Fruit fly (Drosophila melanogaster) whole organism, embryonic: ENCODE measurements around the gene Hr4.

ENCODE experiments used
- Adf1 ChIP-seq: fragments of 200-800 bp; sonication (Bioruptor generic); IDR thresholded peaks from 2 replicates; pipeline ENCODE4 v1.3.6; 2022; ENCODE audit warnings: missing biosample characterization, missing genetic modification characterization
- Atf6 ChIP-seq: fragments of 200-800 bp; sonication (Bioruptor generic); IDR thresholded peaks from 2 replicates; pipeline ENCODE4 v1.3.6; 2022; ENCODE audit warnings: missing biosample characterization, missing genetic modification characterization
- CG11093 ChIP-seq: fragments of 200-800 bp; sonication (Bioruptor generic); IDR thresholded peaks from 3 replicates; pipeline ENCODE4 v1.3.6; 2022; ENCODE audit warnings: missing biosample characterization, missing genetic modification characterization
- CG12769 ChIP-seq: fragments of 200-800 bp; sonication (Bioruptor generic); optimal IDR thresholded peaks from 2 replicates; lab custom pipeline; 2019; ENCODE audit warnings: missing biosample characterization, mild to moderate bottlenecking, missing genetic modification characterization, moderate library complexity
- CG13624 ChIP-seq: fragments of 200-800 bp; sonication (Bioruptor generic); optimal IDR thresholded peaks from 2 replicates; lab custom pipeline; 2016; ENCODE audit warnings: missing biosample characterization, missing genetic modification characterization
- CG17359 ChIP-seq: fragments of 200-800 bp; sonication (Bioruptor generic); optimal IDR thresholded peaks from 3 replicates; lab custom pipeline; 2018; ENCODE audit warnings: missing biosample characterization, mild to moderate bottlenecking, missing genetic modification characterization, moderate library complexity
- CG18619 ChIP-seq: fragments of 200-800 bp; sonication (Bioruptor generic); optimal IDR thresholded peaks from 3 replicates; lab custom pipeline; 2017; ENCODE audit warnings: missing biosample characterization, mild to moderate bottlenecking, missing genetic modification characterization
- CG2889 ChIP-seq: fragments of 200-800 bp; sonication (Bioruptor generic); IDR thresholded peaks from 3 replicates; pipeline ENCODE4 v1.3.6; 2022; ENCODE audit warnings: missing biosample characterization, missing genetic modification characterization
- CG32767 ChIP-seq: fragments of 200-800 bp; sonication (Bioruptor generic); IDR thresholded peaks from 2 replicates; pipeline ENCODE4 v1.3.6; 2022; ENCODE audit warnings: missing biosample characterization, missing genetic modification characterization
- CG34376 ChIP-seq: fragments of 200-800 bp; sonication (Bioruptor generic); optimal IDR thresholded peaks from 2 replicates; lab custom pipeline; 2018; ENCODE audit warnings: missing biosample characterization, mild to moderate bottlenecking, missing genetic modification characterization
- CG4360 ChIP-seq: fragments of 200-800 bp; sonication (Bioruptor generic); IDR thresholded peaks from 2 replicates; pipeline ENCODE4 v1.3.6; 2022; ENCODE audit warnings: missing biosample characterization, missing genetic modification characterization
- CG4707 ChIP-seq: fragments of 200-800 bp; sonication (Bioruptor generic); optimal IDR thresholded peaks from 2 replicates; lab custom pipeline; 2018; ENCODE audit warnings: missing biosample characterization, mild to moderate bottlenecking, missing genetic modification characterization, moderate library complexity
- CG4854 ChIP-seq: fragments of 200-800 bp; sonication (Bioruptor generic); optimal IDR thresholded peaks from 2 replicates; lab custom pipeline; 2016; ENCODE audit warnings: missing biosample characterization, missing genetic modification characterization, inconsistent platforms
- CG7372 ChIP-seq: fragments of 200-800 bp; sonication (Bioruptor generic); IDR thresholded peaks from 2 replicates; pipeline ENCODE4 v1.3.6; 2022; ENCODE audit warnings: missing biosample characterization, missing genetic modification characterization
- CG8388 ChIP-seq: fragments of 200-800 bp; sonication (Bioruptor generic); optimal IDR thresholded peaks from 2 replicates; lab custom pipeline; 2019; ENCODE audit warnings: missing biosample characterization, mild to moderate bottlenecking, missing genetic modification characterization, moderate library complexity
- Dbx ChIP-seq: fragments of 200-800 bp; sonication (Bioruptor generic); IDR thresholded peaks from 3 replicates; pipeline ENCODE4 v1.3.6; 2022; ENCODE audit warnings: missing biosample characterization, missing genetic modification characterization
- Deaf1 ChIP-seq: fragments of 200-800 bp; optimal IDR thresholded peaks from 3 replicates; lab custom pipeline; 2019; ENCODE audit warnings: missing biosample characterization, mild to moderate bottlenecking, missing genetic modification characterization, moderate library complexity
- Dref ChIP-seq: fragments of 200-800 bp; sonication (Bioruptor generic); IDR thresholded peaks from 2 replicates; pipeline ENCODE4 v1.3.6; 2022; ENCODE audit warnings: missing biosample characterization, missing genetic modification characterization
- Ets65A ChIP-seq: fragments of 200-800 bp; sonication (Bioruptor generic); peaks from one replicate; lab custom pipeline; 2016; ENCODE audit warnings: missing biosample characterization, missing genetic modification characterization
- HLHmδ ChIP-seq: fragments of 200-800 bp; sonication (Bioruptor generic); optimal IDR thresholded peaks from 2 replicates; lab custom pipeline; 2018; ENCODE audit warnings: missing biosample characterization, mild to moderate bottlenecking, missing genetic modification characterization, moderate library complexity
- Hr39 ChIP-seq: fragments of >200 bp; optimal IDR thresholded peaks from 2 replicates; lab custom pipeline; 2017
- Hr78 ChIP-seq, 2 experiments: fragments of 200-800 bp in 1 of 2; fragments of >200 bp in 1 of 2; sonication (Bioruptor generic) in 1 of 2; optimal IDR thresholded peaks; 2 replicates each; lab custom pipeline; 2017 to 2019; ENCODE audit warnings: missing biosample characterization in 2 of 2, missing genetic modification characterization in 2 of 2, mild to moderate bottlenecking in 1 of 2, moderate library complexity in 1 of 2
- Med ChIP-seq: fragments of 200-800 bp; sonication (Bioruptor generic); peaks from one replicate; lab custom pipeline; 2016; ENCODE audit warnings: missing biosample characterization, missing genetic modification characterization, mild to moderate bottlenecking, inconsistent platforms, moderate library complexity
- Mrtf ChIP-seq: fragments of 200-800 bp; sonication (Bioruptor generic); IDR thresholded peaks from 3 replicates; pipeline ENCODE4 v1.3.6; 2022; ENCODE audit warnings: missing biosample characterization, missing genetic modification characterization
- Nf-YA ChIP-seq: fragments of 200-800 bp; sonication (Bioruptor generic); IDR thresholded peaks from 2 replicates; pipeline ENCODE4 v1.3.6; 2022; ENCODE audit warnings: missing biosample characterization, missing genetic modification characterization
- Nf-YC ChIP-seq: fragments of 200-800 bp; optimal IDR thresholded peaks from 3 replicates; lab custom pipeline; 2019; ENCODE audit warnings: missing biosample characterization, mild to moderate bottlenecking, missing genetic modification characterization, moderate library complexity
- Sin3A ChIP-seq: fragments of >200 bp; optimal IDR thresholded peaks from 2 replicates; lab custom pipeline; 2018
- Sox100B ChIP-seq: fragments of 200-800 bp; sonication (Bioruptor generic); optimal IDR thresholded peaks from 3 replicates; lab custom pipeline; 2018; ENCODE audit warnings: missing biosample characterization, mild to moderate bottlenecking, missing genetic modification characterization
- Usf ChIP-seq: fragments of 200-800 bp; sonication (Bioruptor generic); optimal IDR thresholded peaks from 2 replicates; lab custom pipeline; 2017; ENCODE audit warnings: missing genotype, missing biosample characterization, missing genetic modification characterization
- ash1 ChIP-seq: fragments of 200-800 bp; sonication (Bioruptor generic); optimal IDR thresholded peaks from 2 replicates; lab custom pipeline; 2018; ENCODE audit warnings: missing biosample characterization, mild to moderate bottlenecking, missing genetic modification characterization
- bbx ChIP-seq: fragments of 200-800 bp; sonication (Bioruptor generic); IDR thresholded peaks from 2 replicates; pipeline ENCODE4 v1.3.6; 2022; ENCODE audit warnings: missing biosample characterization, missing genetic modification characterization; ENCODE audit not compliant: partially characterized antibody
- cg ChIP-seq: fragments of 200-800 bp; sonication (Bioruptor generic); optimal IDR thresholded peaks from 3 replicates; lab custom pipeline; 2019; ENCODE audit warnings: missing biosample characterization, mild to moderate bottlenecking, missing genetic modification characterization, moderate library complexity
- chinmo ChIP-seq: fragments of 200-800 bp; sonication (Bioruptor generic); IDR thresholded peaks from 4 replicates; pipeline ENCODE4 v1.3.6; 2022; ENCODE audit warnings: missing biosample characterization, missing genetic modification characterization; ENCODE audit not compliant: partially characterized antibody
- chm ChIP-seq: fragments of 200-800 bp; sonication (Bioruptor generic); IDR thresholded peaks from 2 replicates; pipeline ENCODE4 v1.3.6; 2022; ENCODE audit warnings: missing biosample characterization, missing genetic modification characterization
- ci ChIP-seq: fragments of 200-800 bp; sonication (Bioruptor generic); IDR thresholded peaks from 3 replicates; pipeline ENCODE4 v1.3.6; 2022; ENCODE audit warnings: missing biosample characterization, missing genetic modification characterization
- crol ChIP-seq: fragments of 200-800 bp; sonication (Bioruptor generic); IDR thresholded peaks from 2 replicates; pipeline ENCODE4 v1.3.6; 2022; ENCODE audit warnings: missing biosample characterization, missing genetic modification characterization
- cwo ChIP-seq: fragments of 200-800 bp; sonication (Bioruptor generic); optimal IDR thresholded peaks from 3 replicates; lab custom pipeline; 2017; ENCODE audit warnings: missing biosample characterization, missing genetic modification characterization, mild to moderate bottlenecking, moderate library complexity, missing genetic modification reagents
- exex ChIP-seq: fragments of 200-800 bp; sonication (Bioruptor generic); optimal IDR thresholded peaks from 4 replicates; lab custom pipeline; 2018; ENCODE audit warnings: missing biosample characterization, mild to moderate bottlenecking, missing genetic modification characterization, moderate library complexity
- ftz-f1 ChIP-seq: fragments of 200-800 bp; sonication (Bioruptor generic); optimal IDR thresholded peaks from 2 replicates; lab custom pipeline; 2016; ENCODE audit warnings: missing biosample characterization, missing genetic modification characterization
- gem ChIP-seq: fragments of 200-800 bp; sonication (Bioruptor generic); optimal IDR thresholded peaks from 2 replicates; lab custom pipeline; 2019; ENCODE audit warnings: missing biosample characterization, mild to moderate bottlenecking, missing genetic modification characterization, moderate library complexity
- jigr1 ChIP-seq: fragments of 200-800 bp; sonication (Bioruptor generic); IDR thresholded peaks from 3 replicates; pipeline ENCODE4 v1.3.6; 2022; ENCODE audit warnings: missing biosample characterization, missing genetic modification characterization
- jumu ChIP-seq: fragments of 200-800 bp; sonication (Bioruptor generic); optimal IDR thresholded peaks from 3 replicates; lab custom pipeline; 2016; ENCODE audit warnings: missing biosample characterization, missing genetic modification characterization
- mirr ChIP-seq: fragments of 200-800 bp; sonication (Bioruptor generic); optimal IDR thresholded peaks from 3 replicates; lab custom pipeline; 2018; ENCODE audit warnings: missing biosample characterization, mild to moderate bottlenecking, missing genetic modification characterization
- rib ChIP-seq: fragments of 200-800 bp; sonication (Bioruptor generic); IDR thresholded peaks from 2 replicates; pipeline ENCODE4 v1.3.6; 2022; ENCODE audit warnings: missing biosample characterization, missing genetic modification characterization
- so ChIP-seq: fragments of 200-800 bp; sonication (Bioruptor generic); IDR thresholded peaks from 3 replicates; pipeline ENCODE4 v1.3.6; 2022; ENCODE audit warnings: missing biosample characterization, missing genetic modification characterization
- sr ChIP-seq: fragments of 200-800 bp; sonication (Bioruptor generic); IDR thresholded peaks from 3 replicates; pipeline ENCODE4 v1.3.6; 2022; ENCODE audit warnings: missing biosample characterization, missing genetic modification characterization
- sug ChIP-seq: fragments of 200-800 bp; optimal IDR thresholded peaks from 2 replicates; lab custom pipeline; 2019; ENCODE audit warnings: missing biosample characterization, mild to moderate bottlenecking, missing genetic modification characterization, moderate library complexity
- unc-4 ChIP-seq: fragments of 200-800 bp; sonication (Bioruptor generic); IDR thresholded peaks from 2 replicates; pipeline ENCODE4 v1.3.6; 2022; ENCODE audit warnings: missing biosample characterization, missing genetic modification characterization; ENCODE audit not compliant: partially characterized antibody

Hr4 gene

DNA sequence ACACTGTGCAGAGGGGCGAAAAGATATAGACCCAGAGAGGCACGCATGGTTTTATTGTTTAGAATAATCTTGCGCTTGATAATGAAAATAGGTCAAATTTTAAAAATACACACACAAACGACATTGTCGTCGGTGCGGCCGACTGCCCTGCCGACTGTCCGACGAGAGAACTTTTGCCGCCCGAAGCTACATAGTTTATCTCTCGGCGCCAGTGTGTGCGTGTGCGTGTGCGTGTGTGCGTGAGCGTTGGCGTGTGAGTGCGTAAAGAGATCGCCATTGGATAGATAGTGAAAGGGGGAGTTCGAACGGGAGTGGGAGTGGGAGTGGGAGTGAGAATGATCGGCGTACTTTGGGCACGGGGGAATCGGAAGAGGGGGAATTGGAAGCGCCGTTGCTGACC, 53.9 kb downstream of the Hr4 start (continued):
- TF ChIP-seq CG12769 (tag; lab: Kevin White, UChicago): peak; percentile 96
- TF ChIP-seq chm (GFP tag; lab: Robert Waterston, UW): peak; percentile 3; the same call in 1 of the 2 replicates
- TF ChIP-seq Nf-YC: peak; percentile 58
- TF ChIP-seq Nf-YA (GFP tag; lab: Robert Waterston, UW): peak; percentile 17; the same call in 1 of the 2 replicates
- peak; percentile 76 for TF ChIP-seq Adf1
- no peak for TF ChIP-seq Sox100B (GFP tag; lab: Kevin White, UChicago)
- no peak for TF ChIP-seq Mrtf (GFP tag; lab: Robert Waterston, UW)
- peak; percentile 71 for TF ChIP-seq sug
- peak; percentile 89 for TF ChIP-seq cg (GFP tag; lab: Kevin White, UChicago)
- TF ChIP-seq ftz-f1 (GFP tag; lab: Kevin White, UChicago): peak; percentile 29
- peak; percentile 30 for TF ChIP-seq exex (tag; lab: Kevin White, UChicago)
- peak; percentile 31 for TF ChIP-seq mirr (GFP tag; lab: Kevin White, UChicago)
- no peak for TF ChIP-seq CG2889
- TF ChIP-seq Hr78 (GFP tag; optimal IDR thresholded peaks at IDR 0.05; lab: Kevin White, UChicago): peak in 1 of 2 experiments; percentile 38
- 0 out of 3 replicates have a peak, but pooled peaks have one; percentile 40 for TF ChIP-seq Dbx (GFP tag; lab: Robert Waterston, UW)
- peak; percentile 48 for TF ChIP-seq cwo
- TF ChIP-seq crol (GFP tag; lab: Robert Waterston, UW): peak; percentile 96
- peak; percentile 83; the same call in 3 of the 4 replicates for TF ChIP-seq chinmo (GFP tag; lab: Robert Waterston, UW)
- 0 out of 3 replicates have a peak, but pooled peaks have one; percentile 31 for TF ChIP-seq ci (GFP tag; lab: Robert Waterston, UW)
- TF ChIP-seq CG34376 (GFP tag; lab: Kevin White, UChicago): peak; percentile 50
- TF ChIP-seq CG11093: no peak

DNA sequence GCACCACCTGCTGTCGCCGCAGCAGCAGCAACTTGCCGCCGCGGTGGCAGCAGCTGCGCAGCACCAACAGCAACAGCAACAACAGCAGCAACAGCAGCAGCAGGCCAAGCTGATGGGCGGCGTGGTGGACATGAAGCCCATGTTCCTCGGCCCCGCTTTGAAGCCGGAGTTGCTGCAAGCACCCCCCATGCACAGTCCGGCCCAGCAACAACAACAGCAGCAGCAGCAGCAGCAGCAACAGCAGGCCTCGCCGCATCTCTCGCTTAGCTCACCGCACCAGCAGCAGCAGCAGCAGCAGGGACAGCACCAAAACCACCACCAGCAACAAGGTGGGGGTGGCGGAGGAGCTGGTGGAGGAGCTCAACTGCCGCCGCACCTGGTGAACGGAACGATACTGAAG, 59.3 kb downstream of the Hr4 start:
- no peak for TF ChIP-seq jigr1
- TF ChIP-seq CG8388 (GFP tag; lab: Kevin White, UChicago): no peak
- no peak for TF ChIP-seq CG13624 (GFP tag; lab: Kevin White, UChicago)
- peak; percentile 52 for TF ChIP-seq Ets65A (GFP tag; lab: Kevin White, UChicago)
- TF ChIP-seq Med (GFP tag; lab: Kevin White, UChicago): peak; percentile 38
- no peak for TF ChIP-seq Sin3A
- TF ChIP-seq Deaf1: no peak
- no peak for TF ChIP-seq Usf
- TF ChIP-seq CG32767 (GFP tag; lab: Robert Waterston, UW): no peak

DNA sequence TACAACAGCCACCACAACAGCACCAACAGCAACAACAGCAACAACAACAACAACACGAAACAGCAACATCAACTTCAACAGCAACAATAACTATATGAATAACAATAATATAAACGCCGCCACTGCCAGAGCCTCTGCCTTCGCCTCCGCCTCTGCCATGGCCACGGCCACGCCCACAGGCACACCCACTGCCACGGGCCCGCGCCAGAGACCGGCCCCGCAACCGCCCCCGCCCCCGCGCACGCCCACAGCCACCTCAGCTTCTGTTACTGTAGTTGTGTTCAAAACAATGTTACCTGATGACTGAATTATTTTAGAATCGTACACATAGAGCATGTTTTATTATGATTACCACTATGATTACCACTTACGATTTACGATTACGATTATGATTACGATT, 62.4 kb downstream of the Hr4 start:
- TF ChIP-seq Hr39 (lab: Kevin White, UChicago) (peak; percentile 92), Adf1 (no peak), gem (tag; lab: Kevin White, UChicago) (no peak), jumu (GFP tag; lab: Kevin White, UChicago) (no peak), ash1 (no peak), CG18619 (no peak), rib (GFP tag; lab: Robert Waterston, UW) (no peak), unc-4 (GFP tag; lab: Robert Waterston, UW) (no peak), CG4360 (GFP tag; lab: Robert Waterston, UW) (peak; percentile 23; the same call in 1 of the 2 replicates), CG4854 (GFP tag; lab: Kevin White, UChicago) (no peak), Dref (GFP tag; lab: Robert Waterston, UW) (no peak), CG4707 (no peak), so (GFP tag; lab: Robert Waterston, UW) (no peak), HLHmδ (GFP tag; lab: Kevin White, UChicago) (no peak), Atf6 (GFP tag; lab: Robert Waterston, UW) (no peak), crol (GFP tag; lab: Robert Waterston, UW) (peak; percentile 49; the same call in 1 of the 2 replicates), sr (GFP tag; lab: Robert Waterston, UW) (peak; percentile 70; the same call in 2 of the 3 replicates), bbx (no peak), CG17359 (tag; lab: Kevin White, UChicago) (no peak), CG7372 (GFP tag; lab: Robert Waterston, UW) (no peak)
